Fruit fly (Drosophila melanogaster) whole organism, embryonic: ENCODE measurements around the gene Cp190.

ENCODE experiments used
- Asciz ChIP-seq: fragments of 200-800 bp; sonication (Bioruptor generic); optimal IDR thresholded peaks from 2 replicates; lab custom pipeline; 2017; ENCODE audit warnings: missing biosample characterization, mild to moderate bottlenecking, missing genetic modification characterization, missing genetic modification reagents
- BtbVII ChIP-seq: fragments of 200-800 bp; sonication (Bioruptor generic); optimal IDR thresholded peaks from 3 replicates; lab custom pipeline; 2017; ENCODE audit warnings: missing biosample characterization, mild to moderate bottlenecking, missing genetic modification characterization
- CG10274 ChIP-seq: fragments of 200-800 bp; sonication (Bioruptor generic); optimal IDR thresholded peaks from 3 replicates; lab custom pipeline; 2017; ENCODE audit warnings: missing biosample characterization, mild to moderate bottlenecking, missing genetic modification characterization
- CG11695 ChIP-seq: fragments of 200-800 bp; sonication (Bioruptor generic); IDR thresholded peaks from 3 replicates; pipeline ENCODE4 v1.3.6; 2022; ENCODE audit warnings: missing biosample characterization, missing genetic modification characterization
- CG13123 ChIP-seq: fragments of 200-800 bp; sonication (Bioruptor generic); optimal IDR thresholded peaks from 2 replicates; lab custom pipeline; 2016; ENCODE audit warnings: missing biosample characterization, missing genetic modification characterization
- CG13775 ChIP-seq: fragments of 200-800 bp; sonication (Bioruptor generic); optimal IDR thresholded peaks from 3 replicates; lab custom pipeline; 2017; ENCODE audit warnings: missing biosample characterization, mild to moderate bottlenecking, missing genetic modification characterization
- CG14014 ChIP-seq: fragments of 200-800 bp; sonication (Bioruptor generic); IDR thresholded peaks from 2 replicates; pipeline ENCODE4 v1.3.6; 2022; ENCODE audit warnings: missing biosample characterization, missing genetic modification characterization
- CG15696 ChIP-seq: fragments of 200-800 bp; sonication (Bioruptor generic); optimal IDR thresholded peaks from 2 replicates; lab custom pipeline; 2019; ENCODE audit warnings: missing biosample characterization, mild to moderate bottlenecking, missing genetic modification characterization, moderate library complexity
- CG17612 ChIP-seq: fragments of 200-800 bp; sonication (Bioruptor generic); IDR thresholded peaks from 2 replicates; pipeline ENCODE4 v1.3.6; 2022; ENCODE audit warnings: missing biosample characterization, missing genetic modification characterization
- CG17829 ChIP-seq: fragments of 200-800 bp; optimal IDR thresholded peaks from 2 replicates; lab custom pipeline; 2019; ENCODE audit warnings: missing biosample characterization, mild to moderate bottlenecking, missing genetic modification characterization, moderate library complexity
- CG2202 ChIP-seq: fragments of 200-800 bp; sonication (Bioruptor generic); optimal IDR thresholded peaks from 2 replicates; lab custom pipeline; 2018; ENCODE audit warnings: missing biosample characterization, mild to moderate bottlenecking, missing genetic modification characterization
- CG2889 ChIP-seq: fragments of 200-800 bp; sonication (Bioruptor generic); IDR thresholded peaks from 3 replicates; pipeline ENCODE4 v1.3.6; 2022; ENCODE audit warnings: missing biosample characterization, missing genetic modification characterization
- CG31224 ChIP-seq: fragments of 200-800 bp; sonication (Bioruptor generic); IDR thresholded peaks from 2 replicates; pipeline ENCODE4 v1.3.6; 2022; ENCODE audit warnings: missing biosample characterization, missing genetic modification characterization
- CG32532 ChIP-seq: fragments of 200-800 bp; sonication (Bioruptor generic); IDR thresholded peaks from 2 replicates; pipeline ENCODE4 v1.3.6; 2022; ENCODE audit warnings: missing biosample characterization, missing genetic modification characterization
- CG32767 ChIP-seq: fragments of 200-800 bp; sonication (Bioruptor generic); IDR thresholded peaks from 2 replicates; pipeline ENCODE4 v1.3.6; 2022; ENCODE audit warnings: missing biosample characterization, missing genetic modification characterization
- CG3995 ChIP-seq: fragments of 200-800 bp; sonication (Bioruptor generic); optimal IDR thresholded peaks from 3 replicates; lab custom pipeline; 2016; ENCODE audit warnings: missing biosample characterization, missing genetic modification characterization
- CG4360 ChIP-seq: fragments of 200-800 bp; sonication (Bioruptor generic); IDR thresholded peaks from 2 replicates; pipeline ENCODE4 v1.3.6; 2022; ENCODE audit warnings: missing biosample characterization, missing genetic modification characterization
- CG4424 ChIP-seq: fragments of 200-800 bp; sonication (Bioruptor generic); optimal IDR thresholded peaks from 3 replicates; lab custom pipeline; 2016; ENCODE audit warnings: missing biosample characterization, missing genetic modification characterization
- CG5245 ChIP-seq: fragments of 200-800 bp; sonication (Bioruptor generic); optimal IDR thresholded peaks from 3 replicates; lab custom pipeline; 2016; ENCODE audit warnings: missing biosample characterization, missing genetic modification characterization
- CG6689 ChIP-seq: fragments of 200-800 bp; sonication (Bioruptor generic); IDR thresholded peaks from 2 replicates; pipeline ENCODE4 v1.3.6; 2022; ENCODE audit warnings: missing biosample characterization, missing genetic modification characterization
- CG6791 ChIP-seq: fragments of 200-800 bp; sonication (Bioruptor generic); IDR thresholded peaks from 3 replicates; pipeline ENCODE4 v1.3.6; 2022; ENCODE audit warnings: missing biosample characterization, missing genetic modification characterization; ENCODE audit not compliant: partially characterized antibody
- CG7372 ChIP-seq: fragments of 200-800 bp; sonication (Bioruptor generic); IDR thresholded peaks from 2 replicates; pipeline ENCODE4 v1.3.6; 2022; ENCODE audit warnings: missing biosample characterization, missing genetic modification characterization
- CG8359 ChIP-seq: fragments of 200-800 bp; sonication (Bioruptor generic); optimal IDR thresholded peaks from 2 replicates; lab custom pipeline; 2017; ENCODE audit warnings: missing biosample characterization, mild to moderate bottlenecking, missing genetic modification characterization, borderline replicate concordance
- CG9609 ChIP-seq: fragments of 200-800 bp; sonication (Bioruptor generic); optimal IDR thresholded peaks from 3 replicates; lab custom pipeline; 2016; ENCODE audit warnings: missing biosample characterization, missing genetic modification characterization
- D ChIP-seq, 2 experiments: fragments of 200-800 bp in 1 of 2; fragments of >200 bp in 1 of 2; sonication (Bioruptor generic) in 1 of 2; optimal IDR thresholded peaks; 2 replicates in 1 of 2; 3 replicates in 1 of 2; lab custom pipeline; 2017; ENCODE audit warnings: mild to moderate bottlenecking in 1 of 2, missing biosample characterization in 1 of 2, missing genetic modification characterization in 1 of 2, missing genetic modification reagents in 1 of 2
- Dll ChIP-seq: fragments of 200-800 bp; sonication (Bioruptor generic); IDR thresholded peaks from 4 replicates; pipeline ENCODE4 v1.3.6; 2022; ENCODE audit warnings: missing biosample characterization, missing genetic modification characterization; ENCODE audit not compliant: partially characterized antibody
- Doc2 ChIP-seq: fragments of 200-800 bp; sonication (Bioruptor generic); IDR thresholded peaks from 2 replicates; pipeline ENCODE4 v1.3.6; 2022; ENCODE audit warnings: missing biosample characterization, missing genetic modification characterization
- Hr51 ChIP-seq, 2 experiments: fragments of 200-800 bp; sonication (Bioruptor generic); optimal IDR thresholded peaks; 2 replicates in 1 of 2; 3 replicates in 1 of 2; lab custom pipeline; 2016 to 2018; ENCODE audit warnings: missing biosample characterization in 2 of 2, missing genetic modification characterization in 2 of 2, mild to moderate bottlenecking in 1 of 2, moderate library complexity in 1 of 2
- MBD-R2 ChIP-seq: fragments of 200-800 bp; sonication (Bioruptor generic); IDR thresholded peaks from 2 replicates; pipeline ENCODE4 v1.3.6; 2022; ENCODE audit warnings: missing biosample characterization, missing genetic modification characterization
- Ptx1 ChIP-seq: fragments of 200-800 bp; sonication (Bioruptor generic); IDR thresholded peaks from 2 replicates; pipeline ENCODE4 v1.3.6; 2022; ENCODE audit warnings: missing biosample characterization, missing genetic modification characterization
- Rfx ChIP-seq: fragments of 200-800 bp; sonication (Bioruptor generic); IDR thresholded peaks from 2 replicates; pipeline ENCODE4 v1.3.6; 2022; ENCODE audit warnings: missing biosample characterization, missing genetic modification characterization
- Sin3A ChIP-seq: fragments of >200 bp; optimal IDR thresholded peaks from 2 replicates; lab custom pipeline; 2018
- Sox102F ChIP-seq: fragments of 200-800 bp; sonication (Bioruptor generic); optimal IDR thresholded peaks from 2 replicates; lab custom pipeline; 2018; ENCODE audit warnings: missing biosample characterization, mild to moderate bottlenecking, missing genetic modification characterization, moderate library complexity
- Taf1 ChIP-seq: fragments of 200-800 bp; sonication (Bioruptor generic); IDR thresholded peaks from 2 replicates; pipeline ENCODE4 v1.3.6; 2022; ENCODE audit warnings: missing biosample characterization, missing genetic modification characterization
- ara ChIP-seq: fragments of 200-800 bp; sonication (Bioruptor generic); IDR thresholded peaks from 2 replicates; pipeline ENCODE4 v1.3.6; 2022; ENCODE audit warnings: missing biosample characterization, missing genetic modification characterization
- caup ChIP-seq: fragments of 200-800 bp; sonication (Bioruptor generic); optimal IDR thresholded peaks from 3 replicates; lab custom pipeline; 2017; ENCODE audit warnings: missing biosample characterization, mild to moderate bottlenecking, missing genetic modification characterization, moderate library complexity; ENCODE audit not compliant: severe bottlenecking
- esg ChIP-seq: fragments of 200-800 bp; sonication (Bioruptor generic); conservative IDR thresholded peaks from 2 replicates; pipeline ENCODE4 v1.3.6; 2022; ENCODE audit warnings: missing biosample characterization, missing genetic modification characterization
- fd96Cb ChIP-seq: fragments of 200-800 bp; sonication (Bioruptor generic); optimal IDR thresholded peaks from 2 replicates; lab custom pipeline; 2018; ENCODE audit warnings: missing biosample characterization, mild to moderate bottlenecking, missing genetic modification characterization, moderate library complexity
- kah ChIP-seq: fragments of 200-800 bp; sonication (Bioruptor generic); optimal IDR thresholded peaks from 2 replicates; lab custom pipeline; 2018; ENCODE audit warnings: missing biosample characterization, mild to moderate bottlenecking, missing genetic modification characterization
- ken ChIP-seq: fragments of 200-800 bp; sonication (Bioruptor generic); IDR thresholded peaks from 3 replicates; pipeline ENCODE4 v1.3.6; 2022; ENCODE audit warnings: missing biosample characterization, missing genetic modification characterization
- luna ChIP-seq: fragments of 200-800 bp; sonication (Bioruptor generic); optimal IDR thresholded peaks from 2 replicates; lab custom pipeline; 2016; ENCODE audit warnings: missing biosample characterization, missing genetic modification characterization
- mam ChIP-seq: fragments of 200-800 bp; sonication (Bioruptor generic); optimal IDR thresholded peaks from 3 replicates; lab custom pipeline; 2016; ENCODE audit warnings: missing biosample characterization, missing genetic modification characterization
- sima ChIP-seq: fragments of 200-800 bp; sonication (Bioruptor generic); optimal IDR thresholded peaks from 2 replicates; lab custom pipeline; 2016; ENCODE audit warnings: missing biosample characterization, missing genetic modification characterization
- slou ChIP-seq: fragments of 200-800 bp; sonication (Bioruptor generic); optimal IDR thresholded peaks from 3 replicates; lab custom pipeline; 2016; ENCODE audit warnings: missing biosample characterization, missing genetic modification characterization
- slp2 ChIP-seq: fragments of 200-800 bp; sonication (Bioruptor generic); optimal IDR thresholded peaks from 2 replicates; lab custom pipeline; 2016; ENCODE audit warnings: missing biosample characterization, missing genetic modification characterization
- tna ChIP-seq: fragments of 200-800 bp; sonication (Bioruptor generic); IDR thresholded peaks from 2 replicates; pipeline ENCODE4 v1.3.6; 2022; ENCODE audit warnings: missing biosample characterization, missing genetic modification characterization; ENCODE audit not compliant: partially characterized antibody
- twi ChIP-seq: fragments of 200-800 bp; optimal IDR thresholded peaks from 2 replicates; lab custom pipeline; 2019; ENCODE audit warnings: missing biosample characterization, mild to moderate bottlenecking, missing genetic modification characterization, moderate library complexity
- vnd ChIP-seq: fragments of 200-800 bp; sonication (Bioruptor generic); IDR thresholded peaks from 3 replicates; pipeline ENCODE4 v1.3.6; 2022; ENCODE audit warnings: missing biosample characterization, missing genetic modification characterization; ENCODE audit not compliant: partially characterized antibody
- zf30C ChIP-seq: fragments of 200-800 bp; sonication (Bioruptor generic); optimal IDR thresholded peaks from 3 replicates; lab custom pipeline; 2018; ENCODE audit warnings: missing biosample characterization, mild to moderate bottlenecking, missing genetic modification characterization

Cp190 gene

DNA sequence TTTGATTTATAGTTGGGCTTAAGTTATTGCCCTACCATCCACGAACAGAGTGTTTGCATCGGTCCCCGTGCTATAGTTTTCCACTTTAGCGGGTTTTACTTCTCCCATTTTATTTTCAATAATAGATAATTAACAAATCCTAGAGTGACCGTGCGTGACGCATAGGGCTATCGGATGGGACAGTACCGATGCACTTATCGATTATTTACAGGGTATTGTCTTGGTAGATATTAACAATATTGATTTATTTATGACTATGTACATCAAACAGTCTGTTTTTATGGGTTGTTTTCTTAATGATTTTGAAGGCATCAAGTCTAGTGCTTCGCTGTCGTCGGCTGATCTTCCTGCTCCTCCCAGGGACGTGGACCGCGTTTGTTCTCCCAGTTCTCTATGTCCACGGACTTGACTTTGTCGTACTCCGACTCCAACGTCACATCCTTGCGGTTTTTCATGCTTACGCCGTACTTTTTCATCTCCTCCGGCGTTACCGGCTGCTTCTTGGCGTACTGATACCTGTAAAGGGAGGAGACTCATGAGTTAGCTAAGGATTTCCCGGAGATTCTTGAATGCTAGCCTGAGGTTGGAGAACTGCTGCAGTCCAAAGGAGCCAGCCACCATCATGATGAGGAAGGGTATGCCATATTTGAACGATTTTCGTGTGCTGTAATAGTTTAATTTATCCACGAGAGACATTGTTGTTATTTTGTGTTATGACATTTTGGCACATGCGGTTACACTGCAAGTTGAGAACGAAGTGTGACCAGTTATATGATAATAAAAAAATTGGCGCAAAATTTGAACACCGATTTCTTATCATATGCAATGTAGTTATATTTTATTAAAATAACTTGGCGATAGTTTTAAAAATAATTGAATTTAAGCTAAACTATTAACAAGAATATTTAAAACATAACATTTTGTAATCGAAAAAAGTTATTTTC lies 3.2 kb upstream of the Cp190 start, which contains the start of the genes MRG15 and Tm1 (continued):
- TF ChIP-seq CG2202 (tag; lab: Kevin White, UChicago) (no peak), CG6689 (GFP tag; lab: Robert Waterston, UW) (no peak), CG5245 (GFP tag; lab: Kevin White, UChicago) (no peak), CG17612 (no peak), CG15696 (tag; lab: Kevin White, UChicago) (no peak), Sin3A (lab: Kevin White, UChicago) (peak; percentile 50), CG8359 (GFP tag; lab: Kevin White, UChicago) (no peak), CG2889 (GFP tag; lab: Robert Waterston, UW) (no peak), CG11695 (GFP tag; lab: Robert Waterston, UW) (no peak), luna (GFP tag; lab: Kevin White, UChicago) (no peak), kah (GFP tag; lab: Kevin White, UChicago) (no peak), Sox102F (no peak), CG7372 (GFP tag; lab: Robert Waterston, UW) (no peak), Asciz (GFP tag; lab: Kevin White, UChicago) (no peak), CG32532 (GFP tag; lab: Robert Waterston, UW) (no peak), esg (GFP tag; lab: Robert Waterston, UW) (no peak), sima (GFP tag; lab: Kevin White, UChicago) (no peak), CG13123 (GFP tag; lab: Kevin White, UChicago) (no peak), CG32767 (GFP tag; lab: Robert Waterston, UW) (no peak), CG10274 (no peak), CG17829 (no peak), CG3995 (GFP tag; lab: Kevin White, UChicago) (no peak), CG6791 (peak; percentile 61), CG4424 (GFP tag; lab: Kevin White, UChicago) (no peak), CG4360 (GFP tag; lab: Robert Waterston, UW) (no peak), fd96Cb (tag; lab: Kevin White, UChicago) (no peak), vnd (GFP tag; lab: Robert Waterston, UW) (peak; percentile 57; the same call in 1 of the 3 replicates), ara (GFP tag; lab: Robert Waterston, UW) (no peak), slou (GFP tag; lab: Kevin White, UChicago) (no peak), Ptx1 (GFP tag; lab: Robert Waterston, UW) (no peak), slp2 (GFP tag; lab: Kevin White, UChicago) (peak; percentile 14), CG9609 (no peak), Doc2 (GFP tag; lab: Robert Waterston, UW) (no peak), D (optimal IDR thresholded peaks at IDR 0.05; lab: Kevin White, UChicago) (no peak), D (GFP tag; optimal IDR thresholded peaks at IDR 0.05; lab: Kevin White, UChicago) (no peak), ken (GFP tag; lab: Robert Waterston, UW) (no peak), Taf1 (GFP tag; lab: Robert Waterston, UW) (no peak), caup (no peak), zf30C (no peak), BtbVII (GFP tag; lab: Kevin White, UChicago) (no peak), tna (peak; percentile 58), MBD-R2 (GFP tag; lab: Robert Waterston, UW) (peak; percentile 79), twi (tag; lab: Kevin White, UChicago) (no peak), Hr51 (GFP tag; optimal IDR thresholded peaks at IDR 0.05; lab: Kevin White, UChicago) (no peak), Dll (GFP tag; lab: Robert Waterston, UW) (peak; percentile 71), Rfx (GFP tag; lab: Robert Waterston, UW) (0 out of 2 replicates have a peak, but pooled peaks have one; percentile 38), CG31224 (no peak), CG14014 (GFP tag; lab: Robert Waterston, UW) (no peak), mam (GFP tag; lab: Kevin White, UChicago) (no peak), CG13775 (peak; percentile 23)
